Fruit fly (Drosophila melanogaster): Measurements from ENCODE around the gene ninaA.

ninaA gene

DNA sequence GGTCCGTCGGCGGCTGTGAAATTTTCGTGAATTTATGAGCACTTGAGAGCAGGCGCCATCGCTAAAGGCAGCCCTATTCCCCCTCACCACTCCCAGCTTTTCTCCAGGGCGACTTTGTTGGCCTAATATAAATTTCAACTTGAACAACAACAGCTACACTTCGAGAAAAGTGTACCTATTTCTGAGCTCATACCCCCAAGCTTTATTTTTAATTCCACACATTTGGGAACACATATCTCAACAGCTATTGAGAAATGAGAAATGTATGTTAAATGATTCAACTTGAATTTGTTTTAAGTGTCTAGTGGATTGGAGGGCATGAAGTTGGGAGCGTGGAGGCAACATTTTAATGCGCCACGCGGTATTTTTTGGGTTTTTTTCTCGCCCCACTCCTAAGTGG is 9.6 kb downstream of the ninaA start (continued):
- TF ChIP-seq CG7372 (GFP tag; IDR thresholded peaks at IDR 0.05) (no peak), lilli (GFP tag; optimal IDR thresholded peaks at IDR 0.05) (peak; percentile 17), Stat92E (GFP tag; optimal IDR thresholded peaks at IDR 0.05) (no peak), p53 (GFP tag; optimal IDR thresholded peaks at IDR 0.05) (no peak), Med (GFP tag) (peak; percentile 76), shn (GFP tag; optimal IDR thresholded peaks at IDR 0.05) (no peak), Rfx (GFP tag; IDR thresholded peaks at IDR 0.05) (peak; percentile 42; the same call in 1 of the 2 replicates), sna (GFP tag; IDR thresholded peaks at IDR 0.05; ENCODE audit: partially characterized antibody) (no peak), nau (GFP tag; optimal IDR thresholded peaks at IDR 0.05) (no peak), NC2α (GFP tag; optimal IDR thresholded peaks at IDR 0.05) (no peak), HLHmδ (GFP tag; optimal IDR thresholded peaks at IDR 0.05) (no peak), ase (GFP tag; IDR thresholded peaks at IDR 0.05) (no peak), CG31441 (GFP tag; IDR thresholded peaks at IDR 0.05) (no peak), mam (GFP tag; optimal IDR thresholded peaks at IDR 0.05) (peak; percentile 34), prd (optimal IDR thresholded peaks at IDR 0.05) (no peak), prd (GFP tag; IDR thresholded peaks at IDR 0.05) (peak; percentile 27; the same call in 1 of the 3 replicates), Oaz (GFP tag; IDR thresholded peaks at IDR 0.05) (no peak), Ets65A (GFP tag) (peak; percentile 71), BEAF-32 (GFP tag; optimal IDR thresholded peaks at IDR 0.05) (no peak), bsh (GFP tag; optimal IDR thresholded peaks at IDR 0.05) (peak in 1 of 2 experiments; percentile 17), tin (GFP tag; optimal IDR thresholded peaks at IDR 0.05) (no peak), Rx (GFP tag; IDR thresholded peaks at IDR 0.05) (no peak), CG1233 (GFP tag; optimal IDR thresholded peaks at IDR 0.05) (no peak), Ada2b (GFP tag; IDR thresholded peaks at IDR 0.05) (0 out of 2 replicates have a peak, but pooled peaks have one; percentile 6), abd-A (tag; optimal IDR thresholded peaks at IDR 0.05) (peak; percentile 46), dysf (GFP tag; IDR thresholded peaks at IDR 0.05) (0 out of 3 replicates have a peak, but pooled peaks have one; percentile 11), pan (optimal IDR thresholded peaks at IDR 0.05) (no peak), pan (GFP tag; optimal IDR thresholded peaks at IDR 0.05 in 1 of 2, IDR thresholded peaks at IDR 0.05 in 1 of 2) (no peak), vvl (GFP tag; IDR thresholded peaks at IDR 0.05) (0 out of 2 replicates have a peak, but pooled peaks have one; percentile 20), Pdp1 (GFP tag; optimal IDR thresholded peaks at IDR 0.05) (no peak), gfzf (GFP tag; optimal IDR thresholded peaks at IDR 0.05) (no peak), zfh1 (GFP tag; IDR thresholded peaks at IDR 0.05) (0 out of 3 replicates have a peak, but pooled peaks have one; percentile 32), Dek (tag; optimal IDR thresholded peaks at IDR 0.05) (no peak), CG7839 (tag; optimal IDR thresholded peaks at IDR 0.05) (peak; percentile 49), CG3281 (GFP tag; optimal IDR thresholded peaks at IDR 0.05) (peak; percentile 19), Sox102F (GFP tag; optimal IDR thresholded peaks at IDR 0.05) (peak; percentile 42), CoRest (tag; optimal IDR thresholded peaks at IDR 0.05) (no peak), CG16863 (GFP tag; optimal IDR thresholded peaks at IDR 0.05) (no peak), CG10274 (GFP tag; optimal IDR thresholded peaks at IDR 0.05) (no peak), Hmr (GFP tag; optimal IDR thresholded peaks at IDR 0.05) (peak; percentile 55), CG10979 (tag; optimal IDR thresholded peaks at IDR 0.05) (no peak), CG13296 (GFP tag; optimal IDR thresholded peaks at IDR 0.05) (no peak), ro (GFP tag; IDR thresholded peaks at IDR 0.05) (no peak), CG30403 (GFP tag; optimal IDR thresholded peaks at IDR 0.05) (no peak), dmrt99B (tag; optimal IDR thresholded peaks at IDR 0.05) (peak; percentile 54), Fer3 (tag; optimal IDR thresholded peaks at IDR 0.05) (peak; percentile 34), CG13624 (GFP tag; optimal IDR thresholded peaks at IDR 0.05) (no peak), CG1792 (GFP tag; optimal IDR thresholded peaks at IDR 0.05) (no peak), Mad (GFP tag; optimal IDR thresholded peaks at IDR 0.05) (no peak), fd64A (GFP tag; optimal IDR thresholded peaks at IDR 0.05) (no peak), Ets97D (GFP tag; optimal IDR thresholded peaks at IDR 0.05) (no peak)

Data from whole organism, embryonic.